Worm (Caenorhabditis elegans) whole organism, L4 larva: ENCODE data around the gene F42H10.2.

ENCODE experiments used
- D1046.2 ChIP-seq: fragments of 200-800 bp; sonication (Bioruptor generic); IDR thresholded peaks from 2 replicates; pipeline ENCODE4 v1.3.6; 2022; ENCODE audit warnings: missing genetic modification characterization, missing compliant biosample characterization
- F10B5.3 ChIP-seq: sonication (generic microtip); optimal IDR thresholded peaks from 2 replicates; lab custom pipeline; 2016; ENCODE audit warnings: mild to moderate bottlenecking, missing genetic modification characterization, missing compliant biosample characterization
- F26F4.8 ChIP-seq: fragments of 200-800 bp; sonication (Bioruptor generic); conservative IDR thresholded peaks from 2 replicates; pipeline ENCODE4 v1.3.6; 2022; ENCODE audit warnings: missing genetic modification characterization, missing compliant biosample characterization
- F37D6.2 ChIP-seq: sonication (generic microtip); optimal IDR thresholded peaks from 2 replicates; lab custom pipeline; 2016; ENCODE audit warnings: mild to moderate bottlenecking, missing genetic modification characterization, missing compliant biosample characterization
- R02D3.7 ChIP-seq: fragments of 150-350 bp; sonication (generic microtip); optimal IDR thresholded peaks from 3 replicates; lab custom pipeline; 2014; ENCODE audit warnings: missing biosample characterization, missing genetic modification characterization
- T20F7.1 ChIP-seq: fragments of 200-800 bp; sonication (Bioruptor generic); optimal IDR thresholded peaks from 2 replicates; lab custom pipeline; 2018; ENCODE audit warnings: mild to moderate bottlenecking, missing genetic modification characterization, missing compliant biosample characterization
- Y48G9A.11 ChIP-seq: fragments of 200-800 bp; sonication (Bioruptor generic); IDR thresholded peaks from 2 replicates; pipeline ENCODE4 v1.3.6; 2022; ENCODE audit warnings: missing genetic modification reagents, missing genetic modification characterization, missing compliant biosample characterization
- Y75B8A.6 ChIP-seq: fragments of 200-800 bp; sonication (Bioruptor generic); IDR thresholded peaks from 2 replicates; pipeline ENCODE4 v1.3.6; 2022; ENCODE audit warnings: missing genetic modification reagents, missing genetic modification characterization, missing compliant biosample characterization
- ama-1 ChIP-seq: fragments of 150-350 bp; optimal IDR thresholded peaks from 2 replicates; lab custom pipeline; 2014; ENCODE audit warnings: inconsistent platforms, mixed read lengths
- ceh-28 ChIP-seq: fragments of 150-350 bp; optimal IDR thresholded peaks from 2 replicates; lab custom pipeline; 2014; ENCODE audit warnings: missing biosample characterization, missing genetic modification reagents, missing genetic modification characterization
- cey-2 ChIP-seq: sonication (generic microtip); optimal IDR thresholded peaks from 3 replicates; lab custom pipeline; 2017; ENCODE audit warnings: missing genetic modification characterization, mild to moderate bottlenecking, missing compliant biosample characterization, antibody characterized with exemption, borderline replicate concordance; ENCODE audit not compliant: insufficient read depth
- ctbp-1 ChIP-seq: fragments of 200-800 bp; sonication (Bioruptor generic); IDR thresholded peaks from 2 replicates; pipeline ENCODE4 v1.3.6; 2022; ENCODE audit warnings: missing genetic modification reagents, missing genetic modification characterization, missing compliant biosample characterization
- daf-16 ChIP-seq, 3 experiments: sonication (generic microtip); optimal IDR thresholded peaks; 2 replicates each; lab custom pipeline; 2016 to 2017; ENCODE audit warnings: missing genetic modification characterization in 3 of 3, missing genetic modification reagents in 3 of 3, mild to moderate bottlenecking in 2 of 3, missing compliant biosample characterization in 2 of 3, missing biosample characterization in 1 of 3, moderate library complexity in 1 of 3
- dmd-8 ChIP-seq: fragments of 200-800 bp; sonication (Bioruptor generic); IDR thresholded peaks from 2 replicates; pipeline ENCODE4 v1.3.6; 2022; ENCODE audit warnings: missing genetic modification characterization, missing compliant biosample characterization
- dmd-9 ChIP-seq: fragments of 200-800 bp; sonication (Bioruptor generic); IDR thresholded peaks from 2 replicates; pipeline ENCODE4 v1.3.6; 2022; ENCODE audit warnings: missing genetic modification reagents, missing genetic modification characterization, missing compliant biosample characterization
- egl-27 ChIP-seq: sonication (generic microtip); optimal IDR thresholded peaks from 3 replicates; lab custom pipeline; 2017; ENCODE audit warnings: missing biosample characterization, missing genetic modification reagents, missing genetic modification characterization
- fkh-10 ChIP-seq: fragments of 150-350 bp; optimal IDR thresholded peaks from 2 replicates; lab custom pipeline; 2014; ENCODE audit warnings: missing biosample characterization, missing genetic modification reagents, missing genetic modification characterization
- fos-1 ChIP-seq: fragments of 150-350 bp; optimal IDR thresholded peaks from 2 replicates; lab custom pipeline; 2014; ENCODE audit warnings: missing biosample characterization, missing genetic modification characterization
- hlh-11 ChIP-seq: fragments of 200-800 bp; sonication (Bioruptor generic); optimal IDR thresholded peaks from 2 replicates; lab custom pipeline; 2018; ENCODE audit warnings: mild to moderate bottlenecking, missing genetic modification characterization, missing compliant biosample characterization
- hlh-30 ChIP-seq: sonication (generic microtip); optimal IDR thresholded peaks from 2 replicates; lab custom pipeline; 2017; ENCODE audit warnings: antibody characterized with exemption, mild to moderate bottlenecking, missing genetic modification characterization, missing compliant biosample characterization; ENCODE audit not compliant: insufficient read depth
- lin-1 ChIP-seq: fragments of 200-800 bp; sonication (Bioruptor generic); IDR thresholded peaks from 2 replicates; pipeline ENCODE4 v1.3.6; 2022; ENCODE audit warnings: missing genetic modification reagents, missing genetic modification characterization, missing compliant biosample characterization
- lin-13 ChIP-seq: fragments of 150-350 bp; optimal IDR thresholded peaks from 2 replicates; lab custom pipeline; 2014; ENCODE audit warnings: missing biosample characterization, missing genetic modification reagents, missing genetic modification characterization
- lin-15B ChIP-seq: fragments of 150-350 bp; sonication (generic microtip); optimal IDR thresholded peaks from 3 replicates; lab custom pipeline; 2014; ENCODE audit warnings: missing biosample characterization, missing genetic modification characterization
- lin-38 ChIP-seq: fragments of 200-800 bp; sonication (Bioruptor generic); IDR thresholded peaks from 2 replicates; pipeline ENCODE4 v1.3.6; 2022; ENCODE audit warnings: missing genetic modification reagents, missing genetic modification characterization, missing compliant biosample characterization
- lir-3 ChIP-seq: sonication (generic microtip); optimal IDR thresholded peaks from 2 replicates; lab custom pipeline; 2016; ENCODE audit warnings: mild to moderate bottlenecking, missing genetic modification characterization, missing compliant biosample characterization
- madf-9 ChIP-seq: fragments of 200-800 bp; sonication (Bioruptor generic); conservative IDR thresholded peaks from 2 replicates; pipeline ENCODE4 v1.3.6; 2022; ENCODE audit warnings: missing genetic modification reagents, missing genetic modification characterization, missing compliant biosample characterization
- mes-2 ChIP-seq: sonication (generic microtip); optimal IDR thresholded peaks from 2 replicates; lab custom pipeline; 2016; ENCODE audit warnings: missing genotype, mild to moderate bottlenecking, missing genetic modification characterization, missing compliant biosample characterization; ENCODE audit not compliant: poor library complexity, severe bottlenecking
- mxl-2 ChIP-seq: fragments of 200-800 bp; sonication (Bioruptor generic); conservative IDR thresholded peaks from 2 replicates; pipeline ENCODE4 v1.3.6; 2022; ENCODE audit warnings: missing genetic modification reagents, missing genetic modification characterization, missing compliant biosample characterization
- mxl-3 ChIP-seq: fragments of 200-800 bp; sonication (Bioruptor generic); optimal IDR thresholded peaks from 2 replicates; lab custom pipeline; 2018; ENCODE audit warnings: mild to moderate bottlenecking, missing genetic modification characterization, missing compliant biosample characterization
- nhr-102 ChIP-seq: sonication (generic microtip); optimal IDR thresholded peaks from 2 replicates; lab custom pipeline; 2016; ENCODE audit warnings: mild to moderate bottlenecking, missing genetic modification characterization, moderate library complexity, missing compliant biosample characterization
- nhr-111 ChIP-seq: fragments of 200-800 bp; sonication (Bioruptor generic); optimal IDR thresholded peaks from 2 replicates; lab custom pipeline; 2018; ENCODE audit warnings: mild to moderate bottlenecking, missing genetic modification characterization, missing compliant biosample characterization
- nhr-237 ChIP-seq: sonication (generic microtip); optimal IDR thresholded peaks from 2 replicates; lab custom pipeline; 2017; ENCODE audit warnings: missing biosample characterization, missing genetic modification characterization
- nhr-28 ChIP-seq: fragments of 150-350 bp; optimal IDR thresholded peaks from 2 replicates; lab custom pipeline; 2014; ENCODE audit warnings: missing biosample characterization, missing genetic modification characterization
- nhr-41 ChIP-seq: fragments of 200-800 bp; sonication (Bioruptor generic); IDR thresholded peaks from 2 replicates; pipeline ENCODE4 v1.3.6; 2022; ENCODE audit warnings: missing genetic modification reagents, missing genetic modification characterization, missing compliant biosample characterization
- nhr-48 ChIP-seq: sonication (generic microtip); optimal IDR thresholded peaks from 2 replicates; lab custom pipeline; 2016; ENCODE audit warnings: mild to moderate bottlenecking, missing genetic modification characterization, missing compliant biosample characterization
- nhr-6 ChIP-seq: fragments of 150-350 bp; optimal IDR thresholded peaks from 2 replicates; lab custom pipeline; 2014; ENCODE audit warnings: missing biosample characterization, missing genetic modification characterization
- nhr-76 ChIP-seq: fragments of 150-350 bp; optimal IDR thresholded peaks from 2 replicates; lab custom pipeline; 2014; ENCODE audit warnings: missing biosample characterization, missing genetic modification characterization
- pqm-1 ChIP-seq: sonication (generic microtip); optimal IDR thresholded peaks from 2 replicates; lab custom pipeline; 2017; ENCODE audit warnings: missing biosample characterization, missing genetic modification characterization
- rbr-2 ChIP-seq: sonication (generic microtip); optimal IDR thresholded peaks from 2 replicates; lab custom pipeline; 2016; ENCODE audit warnings: missing genotype, missing genetic modification characterization, missing compliant biosample characterization
- sdz-12 ChIP-seq: fragments of 200-800 bp; sonication (Bioruptor generic); optimal IDR thresholded peaks from 2 replicates; lab custom pipeline; 2018; ENCODE audit warnings: mild to moderate bottlenecking, missing genetic modification characterization, missing compliant biosample characterization
- snpc-1.2 ChIP-seq: fragments of 200-800 bp; sonication (Bioruptor generic); IDR thresholded peaks from 2 replicates; pipeline ENCODE4 v1.3.6; 2022; ENCODE audit warnings: missing genetic modification reagents, missing genetic modification characterization, missing compliant biosample characterization
- snpc-4 ChIP-seq: fragments of 150-350 bp; optimal IDR thresholded peaks from 2 replicates; lab custom pipeline; 2014; ENCODE audit warnings: missing biosample characterization, missing genetic modification characterization
- unc-130 ChIP-seq: sonication (generic microtip); optimal IDR thresholded peaks from 2 replicates; lab custom pipeline; 2016; ENCODE audit warnings: missing genetic modification reagents, missing genetic modification characterization, missing compliant biosample characterization
- ztf-7 ChIP-seq: fragments of 150-350 bp; optimal IDR thresholded peaks from 2 replicates; lab custom pipeline; 2014; ENCODE audit warnings: missing biosample characterization, missing genetic modification characterization

Gene F42H10.2

DNA sequence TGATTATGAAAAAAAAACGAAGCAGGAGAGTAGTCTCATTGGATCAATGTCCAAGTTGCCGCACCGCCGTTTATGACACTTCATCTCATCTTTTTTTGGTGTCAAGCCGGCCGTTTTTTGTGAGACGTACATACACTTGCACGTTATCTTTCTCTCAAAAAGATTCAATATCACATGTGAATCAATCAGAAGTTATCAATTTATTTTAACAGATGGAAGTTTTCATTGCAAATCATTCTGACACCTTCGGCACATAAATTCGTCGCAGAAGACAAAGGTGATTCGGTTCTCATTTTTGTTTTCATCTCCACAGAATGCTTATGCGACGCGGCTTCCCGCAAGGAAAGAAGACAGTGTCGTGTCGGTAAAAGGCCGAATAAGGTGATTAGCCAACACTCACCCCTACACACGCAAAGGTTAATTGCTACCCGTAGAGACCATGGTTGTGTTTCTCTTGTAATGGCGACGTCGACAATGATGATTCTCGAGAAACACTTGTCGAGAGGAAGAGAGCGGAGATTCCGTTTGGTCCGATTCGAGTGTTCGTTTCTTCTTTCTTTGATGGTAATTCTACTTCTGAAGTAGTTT lies 13.8 kb downstream of the F42H10.2 start (continued):
- TF ChIP-seq snpc-4 (tag; lab: Kevin White, UChicago) (no peak), nhr-28 (tag; lab: Kevin White, UChicago) (peak; percentile 56), R02D3.7 (tag; lab: Kevin White, UChicago) (no peak), F10B5.3 (tag; lab: Kevin White, UChicago) (no peak), nhr-102 (tag; lab: Kevin White, UChicago) (no peak), lin-15B (tag; lab: Kevin White, UChicago) (no peak), dmd-8 (GFP tag; lab: Robert Waterston, UW) (no peak), ctbp-1 (GFP tag; lab: Robert Waterston, UW) (no peak), nhr-76 (no peak), cey-2 (peak; percentile 34), mxl-3 (GFP tag; lab: Kevin White, UChicago) (peak; percentile 74), nhr-111 (GFP tag; lab: Kevin White, UChicago) (no peak), lin-38 (GFP tag; lab: Robert Waterston, UW) (no peak)

DNA sequence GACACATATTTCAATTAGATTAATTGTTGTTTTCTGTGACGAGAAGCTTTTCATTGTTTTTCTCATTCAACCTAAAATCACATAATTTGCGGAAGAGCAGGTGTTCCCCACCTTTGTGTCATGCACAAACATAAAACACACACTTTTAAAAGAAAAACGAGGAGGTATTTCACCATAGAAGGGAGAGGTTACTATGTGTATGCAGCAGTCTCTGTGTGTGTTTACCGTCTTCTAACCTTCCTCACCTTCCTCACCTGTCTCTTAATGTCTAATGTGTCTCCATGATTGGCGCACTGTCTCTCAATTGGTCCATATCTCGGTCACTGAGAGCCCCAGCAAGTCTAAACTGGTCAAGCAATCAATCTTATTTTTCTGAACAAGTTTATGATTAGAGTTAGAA lies 15.9 kb downstream of the F42H10.2 start:
- TF ChIP-seq nhr-28 (tag; lab: Kevin White, UChicago) (peak; percentile 12), daf-16 (GFP tag; optimal IDR thresholded peaks at IDR 0.05; lab: Kevin White, UChicago) (no peak), daf-16 (tag; optimal IDR thresholded peaks at IDR 0.05; lab: Kevin White, UChicago) (peak; percentile 77), madf-9 (no peak), mes-2 (peak; percentile 35), ctbp-1 (GFP tag; lab: Robert Waterston, UW) (no peak), hlh-11 (tag; lab: Kevin White, UChicago) (peak; percentile 15), pqm-1 (tag; lab: Kevin White, UChicago) (peak; percentile 50), snpc-1.2 (GFP tag; lab: Robert Waterston, UW) (no peak), ama-1 (no peak)

DNA sequence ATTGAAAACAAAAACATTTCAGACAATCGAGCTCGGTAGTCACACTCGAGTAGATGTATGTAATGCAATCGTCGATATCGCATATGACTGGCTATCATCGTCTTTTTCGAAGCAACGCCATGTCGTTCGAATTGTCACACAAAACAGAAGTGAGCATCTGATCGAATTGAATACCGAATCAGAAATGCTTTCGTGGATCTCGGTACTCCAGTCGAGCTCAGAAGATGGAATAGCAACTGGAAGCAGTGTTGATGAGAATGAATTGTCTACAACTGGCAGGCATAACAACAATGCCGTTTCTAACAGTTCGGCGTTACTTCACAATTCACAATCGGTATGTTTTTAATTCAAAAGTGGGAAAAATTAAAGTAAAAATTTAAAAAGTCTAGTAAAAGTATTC lies 18.8 kb downstream of the F42H10.2 start:
- no peak for TF ChIP-seq snpc-1.2 (GFP tag; lab: Robert Waterston, UW)
- no peak for TF ChIP-seq nhr-237 (tag; lab: Kevin White, UChicago)
- TF ChIP-seq dmd-9 (GFP tag; lab: Robert Waterston, UW), result no peak
- TF ChIP-seq Y48G9A.11, result no peak
- TF ChIP-seq lir-3 (tag; lab: Kevin White, UChicago), result no peak
- no peak for TF ChIP-seq egl-27 (tag; lab: Kevin White, UChicago)
- no peak for TF ChIP-seq lin-13
- no peak for TF ChIP-seq fos-1 (tag; lab: Kevin White, UChicago)
- no peak for TF ChIP-seq lin-1
- no peak for TF ChIP-seq mxl-3 (GFP tag; lab: Kevin White, UChicago)
- TF ChIP-seq hlh-30 (tag; lab: Kevin White, UChicago), result no peak
- no peak for TF ChIP-seq F26F4.8 (GFP tag; lab: Robert Waterston, UW)
- TF ChIP-seq sdz-12 (GFP tag; lab: Kevin White, UChicago), result no peak
- no peak for TF ChIP-seq D1046.2 (GFP tag; lab: Robert Waterston, UW)
- no peak for TF ChIP-seq dmd-8 (GFP tag; lab: Robert Waterston, UW)
- no peak for TF ChIP-seq ama-1
- TF ChIP-seq nhr-111 (GFP tag; lab: Kevin White, UChicago), result no peak

ce11 chrIII:8509644-8510393 lies 19.4 kb downstream of the F42H10.2 start:
- TF ChIP-seq unc-130 (GFP tag; lab: Kevin White, UChicago) (no peak), ceh-28 (tag; lab: Kevin White, UChicago) (no peak), T20F7.1 (GFP tag; lab: Kevin White, UChicago) (no peak), nhr-28 (tag; lab: Kevin White, UChicago) (no peak), nhr-41 (GFP tag; lab: Robert Waterston, UW) (no peak), fkh-10 (GFP tag; lab: Kevin White, UChicago) (peak; percentile 83), F37D6.2 (tag; lab: Kevin White, UChicago) (peak; percentile 55), hlh-11 (tag; lab: Kevin White, UChicago) (no peak), lin-13 (no peak), Y75B8A.6 (GFP tag; lab: Robert Waterston, UW) (no peak), mxl-2 (GFP tag; lab: Robert Waterston, UW) (no peak), nhr-6 (tag; lab: Kevin White, UChicago) (no peak), nhr-48 (tag; lab: Kevin White, UChicago) (no peak), ztf-7 (no peak), rbr-2 (tag; lab: Kevin White, UChicago) (peak; percentile 29), nhr-237 (tag; lab: Kevin White, UChicago) (no peak), dmd-8 (GFP tag; lab: Robert Waterston, UW) (no peak), lir-3 (tag; lab: Kevin White, UChicago) (no peak)
